Worm (Caenorhabditis elegans) whole organism, L1 larva: Measurements from ENCODE around the gene B0416.10.

Source experiments
- C16A3.4 ChIP-seq: fragments of 150-350 bp; optimal IDR thresholded peaks from 2 replicates; lab custom pipeline; 2014; ENCODE audit warnings: missing biosample characterization, missing genetic modification characterization
- F16B12.6 ChIP-seq: fragments of 150-350 bp; optimal IDR thresholded peaks from 2 replicates; lab custom pipeline; 2014; ENCODE audit warnings: missing biosample characterization, missing genetic modification characterization
- aha-1 ChIP-seq: fragments of 150-350 bp; optimal IDR thresholded peaks from 2 replicates; lab custom pipeline; 2014; ENCODE audit warnings: missing biosample characterization, missing genetic modification characterization
- alr-1 ChIP-seq: fragments of 200-800 bp; sonication (Bioruptor generic); optimal IDR thresholded peaks from 2 replicates; lab custom pipeline; 2018; ENCODE audit warnings: borderline replicate concordance, mild to moderate bottlenecking, missing genetic modification characterization, missing compliant biosample characterization
- ama-1 ChIP-seq: fragments of 150-350 bp; optimal IDR thresholded peaks from 2 replicates; lab custom pipeline; 2014
- ceh-8 ChIP-seq: fragments of 200-800 bp; sonication (Bioruptor generic); optimal IDR thresholded peaks from 2 replicates; lab custom pipeline; 2018; ENCODE audit warnings: mild to moderate bottlenecking, missing genetic modification characterization, moderate library complexity, missing compliant biosample characterization
- ceh-82 ChIP-seq, 3 experiments: fragments of 150-350 bp in 1 of 3; sonication (generic microtip) in 2 of 3; optimal IDR thresholded peaks; 2 replicates each; lab custom pipeline; 2014 to 2017; ENCODE audit warnings: missing biosample characterization in 3 of 3, missing genetic modification characterization in 3 of 3
- ceh-88 ChIP-seq: fragments of 200-800 bp; sonication (Bioruptor generic); IDR thresholded peaks from 2 replicates; pipeline ENCODE4 v1.3.6; 2022; ENCODE audit warnings: missing genetic modification characterization, missing compliant biosample characterization
- ceh-90 ChIP-seq: sonication (generic microtip); optimal IDR thresholded peaks from 2 replicates; lab custom pipeline; 2016; ENCODE audit warnings: missing genetic modification characterization, missing compliant biosample characterization
- ces-1 ChIP-seq: fragments of 150-350 bp; optimal IDR thresholded peaks from 2 replicates; lab custom pipeline; 2014; ENCODE audit warnings: missing biosample characterization, missing genetic modification reagents, missing genetic modification characterization
- efl-1 ChIP-seq, 4 experiments: fragments of 150-350 bp; optimal IDR thresholded peaks in 3 of 4; peaks in 1 of 4; 1 replicate in 1 of 4; 2 replicates in 3 of 4; lab custom pipeline; 2014; ENCODE audit warnings: missing biosample characterization in 2 of 4, missing genetic modification characterization in 2 of 4, missing genetic modification reagents in 2 of 4
- elt-3 ChIP-seq, 6 experiments: fragments of 150-350 bp in 1 of 6; sonication (generic microtip); optimal IDR thresholded peaks; 2 replicates each; lab custom pipeline; 2017 to 2018; ENCODE audit warnings: missing biosample characterization in 6 of 6, missing genetic modification characterization in 6 of 6, inconsistent platforms in 1 of 6
- ets-5 ChIP-seq: fragments of 200-800 bp; sonication (Bioruptor generic); IDR thresholded peaks from 2 replicates; pipeline ENCODE4 v1.3.6; 2022; ENCODE audit warnings: missing genetic modification characterization, missing compliant biosample characterization
- fkh-10 ChIP-seq: sonication (generic microtip); optimal IDR thresholded peaks from 2 replicates; lab custom pipeline; 2017; ENCODE audit warnings: missing biosample characterization, missing genetic modification reagents, missing genetic modification characterization
- hlh-17 ChIP-seq: fragments of 200-800 bp; sonication (Bioruptor generic); optimal IDR thresholded peaks from 2 replicates; lab custom pipeline; 2018; ENCODE audit warnings: missing genetic modification characterization, mild to moderate bottlenecking, missing compliant biosample characterization, moderate library complexity, borderline replicate concordance
- irx-1 ChIP-seq: sonication (generic microtip); optimal IDR thresholded peaks from 2 replicates; lab custom pipeline; 2016; ENCODE audit warnings: missing genetic modification characterization, missing compliant biosample characterization
- isw-1 ChIP-seq: fragments of 200-800 bp; sonication (Bioruptor generic); IDR thresholded peaks from 2 replicates; pipeline ENCODE4 v1.3.6; 2022; ENCODE audit warnings: missing genetic modification characterization, missing compliant biosample characterization
- jun-1 ChIP-seq: fragments of 150-350 bp; optimal IDR thresholded peaks from 2 replicates; lab custom pipeline; 2014; ENCODE audit warnings: missing biosample characterization, missing genetic modification reagents, missing genetic modification characterization
- lin-39 ChIP-seq: fragments of 150-350 bp; optimal IDR thresholded peaks from 2 replicates; lab custom pipeline; 2014; ENCODE audit warnings: missing biosample characterization, missing genetic modification reagents, missing genetic modification characterization
- lir-3 ChIP-seq: sonication (generic microtip); optimal IDR thresholded peaks from 2 replicates; lab custom pipeline; 2016; ENCODE audit warnings: mild to moderate bottlenecking, missing genetic modification characterization, moderate library complexity, missing compliant biosample characterization; ENCODE audit not compliant: poor library complexity
- mab-9 ChIP-seq: fragments of 200-800 bp; sonication (Bioruptor generic); IDR thresholded peaks from 2 replicates; pipeline ENCODE4 v1.3.6; 2022; ENCODE audit warnings: missing genetic modification reagents, missing genetic modification characterization, missing compliant biosample characterization
- mdl-1 ChIP-seq, 2 experiments: fragments of 150-350 bp; optimal IDR thresholded peaks; 2 replicates each; lab custom pipeline; 2014 to 2017; ENCODE audit warnings: missing biosample characterization in 2 of 2, missing genetic modification characterization in 2 of 2, inconsistent platforms in 1 of 2
- mep-1 ChIP-seq: fragments of 150-350 bp; optimal IDR thresholded peaks from 2 replicates; lab custom pipeline; 2014; ENCODE audit warnings: missing biosample characterization, missing genetic modification characterization
- nhr-12 ChIP-seq: sonication (generic microtip); optimal IDR thresholded peaks from 2 replicates; lab custom pipeline; 2017; ENCODE audit warnings: missing biosample characterization, missing genetic modification characterization
- nhr-19 ChIP-seq: fragments of 200-800 bp; sonication (Bioruptor generic); conservative IDR thresholded peaks from 2 replicates; pipeline ENCODE4 v1.3.6; 2022; ENCODE audit warnings: missing genetic modification characterization, missing compliant biosample characterization
- nhr-28 ChIP-seq: fragments of 150-350 bp; optimal IDR thresholded peaks from 2 replicates; lab custom pipeline; 2014; ENCODE audit warnings: missing biosample characterization, missing genetic modification characterization
- nhr-77 ChIP-seq: fragments of 150-350 bp; optimal IDR thresholded peaks from 2 replicates; lab custom pipeline; 2014; ENCODE audit warnings: missing biosample characterization, missing genetic modification characterization
- nhr-84 ChIP-seq: sonication (generic microtip); optimal IDR thresholded peaks from 2 replicates; lab custom pipeline; 2017; ENCODE audit warnings: missing biosample characterization, missing genetic modification characterization
- nhr-90 ChIP-seq: sonication (generic microtip); optimal IDR thresholded peaks from 2 replicates; lab custom pipeline; 2016; ENCODE audit warnings: mild to moderate bottlenecking, missing genetic modification characterization, missing compliant biosample characterization; ENCODE audit not compliant: poor library complexity
- pag-3 ChIP-seq: sonication (generic microtip); optimal IDR thresholded peaks from 2 replicates; lab custom pipeline; 2017; ENCODE audit warnings: missing genetic modification characterization, mild to moderate bottlenecking, missing compliant biosample characterization, antibody characterized with exemption, borderline replicate concordance; ENCODE audit not compliant: insufficient read depth
- snu-23 ChIP-seq: sonication (generic microtip); optimal IDR thresholded peaks from 2 replicates; lab custom pipeline; 2016; ENCODE audit warnings: missing genetic modification characterization, missing compliant biosample characterization
- unc-130 ChIP-seq: fragments of 150-350 bp; optimal IDR thresholded peaks from 2 replicates; lab custom pipeline; 2017; ENCODE audit warnings: missing biosample characterization, missing genetic modification characterization, inconsistent platforms
- unc-30 ChIP-seq: sonication (generic microtip); optimal IDR thresholded peaks from 2 replicates; lab custom pipeline; 2017; ENCODE audit warnings: missing biosample characterization, missing genetic modification characterization
- unc-62 ChIP-seq: fragments of 150-350 bp; optimal IDR thresholded peaks from 2 replicates; lab custom pipeline; 2014; ENCODE audit warnings: missing biosample characterization, missing genetic modification reagents, missing genetic modification characterization
- unc-98 ChIP-seq: fragments of 200-800 bp; sonication (Bioruptor generic); IDR thresholded peaks from 2 replicates; pipeline ENCODE4 v1.3.6; 2022; ENCODE audit warnings: missing genetic modification characterization, missing compliant biosample characterization
- zip-4 ChIP-seq: fragments of 200-800 bp; sonication (Bioruptor generic); optimal IDR thresholded peaks from 2 replicates; lab custom pipeline; 2018; ENCODE audit warnings: mild to moderate bottlenecking, missing genetic modification characterization, moderate library complexity, missing compliant biosample characterization

The B0416.10 gene

DNA sequence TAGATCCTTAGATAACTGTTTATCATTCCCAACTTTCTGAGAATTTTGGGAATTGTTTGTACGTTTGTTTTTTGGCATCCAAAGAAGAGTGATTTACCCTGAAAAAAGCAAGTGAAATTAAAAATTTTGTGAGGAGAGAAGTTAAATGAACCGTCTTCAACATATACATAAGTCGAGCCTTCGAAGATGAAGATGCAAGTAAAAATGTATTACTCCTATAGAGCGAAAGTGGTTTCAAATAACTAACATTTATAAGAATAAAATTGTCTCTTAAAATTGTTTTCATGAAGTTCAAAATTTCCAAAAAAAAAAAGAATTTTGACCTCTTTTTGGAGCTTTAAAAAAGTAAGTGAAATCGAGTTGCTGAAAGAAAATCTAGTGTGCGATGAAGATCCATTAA is at the start of gene B0416.10:
Gene B0416.10 (minus strand): TSS at position 101 of the 400 bp plus-strand sequence.
- TF ChIP-seq unc-130 (tag; lab: Kevin White, UChicago) (no peak), ceh-88 (no peak), fkh-10 (GFP tag; lab: Kevin White, UChicago) (no peak), hlh-17 (GFP tag; lab: Kevin White, UChicago) (no peak), F16B12.6 (tag; lab: Kevin White, UChicago) (no peak), mep-1 (tag; lab: Kevin White, UChicago) (no peak), snu-23 (GFP tag; lab: Kevin White, UChicago) (no peak), jun-1 (tag; lab: Kevin White, UChicago) (no peak), mdl-1 (tag; optimal IDR thresholded peaks at IDR 0.05; lab: Kevin White, UChicago) (no peak), aha-1 (tag; lab: Kevin White, UChicago) (no peak), nhr-12 (tag; lab: Kevin White, UChicago) (no peak), unc-62 (GFP tag; lab: Kevin White, UChicago) (no peak), nhr-84 (tag; lab: Kevin White, UChicago) (no peak), lir-3 (no peak), elt-3 (tag; optimal IDR thresholded peaks at IDR 0.05; lab: Kevin White, UChicago) (no peak), ces-1 (GFP tag; lab: Kevin White, UChicago) (no peak)
- TF ChIP-seq, all 84 proteins: peak for 0

DNA sequence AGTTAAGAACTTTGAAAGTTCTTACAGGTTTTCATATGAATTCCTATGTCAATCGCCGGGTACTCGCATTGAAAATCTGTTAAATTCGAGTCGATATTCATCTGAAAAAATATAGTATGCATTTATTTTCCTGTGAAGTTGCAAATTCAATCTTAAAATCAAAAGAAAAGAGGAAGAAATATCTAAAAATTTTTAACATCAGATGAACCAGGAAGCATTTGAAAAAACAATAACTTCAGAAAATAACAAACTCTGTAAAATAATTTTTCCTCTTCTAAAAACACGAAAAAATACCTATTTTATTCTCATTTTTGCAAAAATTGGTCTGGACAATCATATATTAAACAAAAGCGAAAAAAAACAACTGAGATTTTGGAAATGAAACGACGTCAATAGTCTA is 44.6 kb upstream of the B0416.10 start, which contains the start of gene npr-7:
Gene npr-7 (minus strand): TSS at position 101 of the 400 bp plus-strand sequence.
- TF ChIP-seq nhr-77 (tag; lab: Kevin White, UChicago) (no peak), irx-1 (tag; lab: Kevin White, UChicago) (no peak)

DNA sequence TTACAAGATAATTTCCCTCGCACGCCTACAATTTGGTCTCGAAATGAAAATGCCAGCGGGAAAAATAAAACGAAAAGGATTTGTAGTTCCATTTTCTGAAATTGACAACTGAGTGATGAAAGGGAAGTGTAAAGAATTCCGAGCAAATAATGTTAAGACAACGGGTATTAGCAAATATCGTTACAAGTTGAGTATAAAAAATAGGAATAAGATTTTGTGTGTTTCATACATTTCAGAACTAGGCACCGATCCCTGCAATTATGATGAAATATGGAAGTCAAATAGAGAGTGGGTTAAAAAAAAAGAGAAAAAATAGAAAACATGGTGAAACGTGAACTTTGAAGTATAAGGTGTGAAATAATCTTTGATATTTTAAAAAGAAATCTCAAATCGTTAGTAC is 39.9 kb upstream of the B0416.10 start, which contains the start of gene ttr-38:
Gene ttr-38 (minus strand): TSS at position 101 of the 400 bp plus-strand sequence.
- no peak for TF ChIP-seq alr-1 (tag; lab: Kevin White, UChicago)
- no peak for TF ChIP-seq lin-39 (tag; lab: Kevin White, UChicago)
- no peak for TF ChIP-seq unc-130 (tag; lab: Kevin White, UChicago)
- TF ChIP-seq pag-3: no peak
- TF ChIP-seq mab-9 (GFP tag; lab: Robert Waterston, UW): no peak
- TF ChIP-seq ces-1 (GFP tag; lab: Kevin White, UChicago): no peak
- TF ChIP-seq unc-30 (tag; lab: Kevin White, UChicago): no peak
- TF ChIP-seq ceh-90 (tag; lab: Kevin White, UChicago): no peak
- TF ChIP-seq ceh-82 (tag; optimal IDR thresholded peaks at IDR 0.05; lab: Kevin White, UChicago): no peak
- no peak for TF ChIP-seq nhr-28
- no peak for TF ChIP-seq mep-1 (tag; lab: Kevin White, UChicago)
- TF ChIP-seq C16A3.4: no peak
- no peak for TF ChIP-seq nhr-90
- no peak for TF ChIP-seq ets-5
- TF ChIP-seq ama-1 (lab: Kevin White, UChicago): no peak
- TF ChIP-seq zip-4 (GFP tag; lab: Kevin White, UChicago): no peak
- TF ChIP-seq ceh-8 (GFP tag; lab: Kevin White, UChicago): no peak
- TF ChIP-seq, all 84 proteins: peak for 0

- TF ChIP-seq hlh-17 (GFP tag; lab: Kevin White, UChicago): no peak
- no peak for TF ChIP-seq isw-1 (GFP tag; lab: Robert Waterston, UW)
- no peak for TF ChIP-seq unc-98 (GFP tag; lab: Robert Waterston, UW)
Observed at ce11 chrX:9311225-9311624, 36.8 kb upstream of the B0416.10 start, which contains the start of gene H29C22.1. TSS of gene H29C22.1 (minus strand) at chrX:9311325.

DNA sequence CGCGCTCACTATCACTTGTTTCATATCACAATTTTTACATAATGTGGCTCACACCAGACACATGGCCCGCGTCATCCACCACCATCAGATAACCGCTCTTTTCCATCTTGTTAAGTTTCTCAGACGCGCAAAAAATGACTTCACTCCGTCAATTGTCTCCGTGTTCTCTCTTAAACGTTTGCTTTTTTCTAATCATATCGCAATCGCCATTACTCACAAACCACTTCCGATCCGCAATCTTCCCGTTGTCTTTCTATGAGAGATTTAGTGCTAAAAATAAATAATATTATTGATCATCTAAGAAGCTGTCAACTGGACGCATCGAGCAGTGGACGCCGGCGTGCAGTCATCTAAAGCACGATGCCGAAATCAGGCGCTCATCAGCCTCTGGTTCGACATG is 28.9 kb upstream of the B0416.10 start, which contains the start of gene tmc-2:
Gene tmc-2 (plus strand): TSS at position 301 of the 400 bp plus-strand sequence.
- TF ChIP-seq nhr-19 (no peak), efl-1 (optimal IDR thresholded peaks at IDR 0.05; lab: Kevin White, UChicago) (no peak), efl-1 (GFP tag; optimal IDR thresholded peaks at IDR 0.05 in 1 of 2; lab: Kevin White, UChicago) (peak in 1 of 2 experiments; percentile 46)
